Worm (Caenorhabditis elegans) whole organism, L4/young adult: ENCODE data around the gene Y44A6D.3.

Experiments used
- W03F9.2 ChIP-seq: fragments of 150-350 bp; optimal IDR thresholded peaks from 2 replicates; lab custom pipeline; 2014; ENCODE audit warnings: missing biosample characterization, missing genetic modification characterization
- dao-5 ChIP-seq: sonication (generic microtip); optimal IDR thresholded peaks from 2 replicates; lab custom pipeline; 2016; ENCODE audit warnings: missing genotype, missing genetic modification characterization, moderate library complexity, missing compliant biosample characterization
- him-1 ChIP-seq: sonication (generic microtip); optimal IDR thresholded peaks from 2 replicates; lab custom pipeline; 2016; ENCODE audit warnings: missing genotype, missing genetic modification reagents, missing genetic modification characterization, missing compliant biosample characterization

Gene Y44A6D.3

ce11 chrV:20813646-20814045 is 21.4 kb upstream of the Y44A6D.3 start:
- TF ChIP-seq W03F9.2 (tag; lab: Kevin White, UChicago) (no peak), dao-5 (tag; lab: Kevin White, UChicago) (no peak), him-1 (tag; lab: Kevin White, UChicago) (no peak)

- TF ChIP-seq him-1 (tag; lab: Kevin White, UChicago) = no peak
- no peak for TF ChIP-seq dao-5 (tag; lab: Kevin White, UChicago)
- TF ChIP-seq W03F9.2 (tag; lab: Kevin White, UChicago) = no peak
Observed at ce11 chrV:20807038-20807437, 14.8 kb upstream of the Y44A6D.3 start, which contains the start of gene Y44A6D.6. Gene Y44A6D.6, plus strand, starts transcription at chrV:20807338.

- TF ChIP-seq dao-5 (tag; lab: Kevin White, UChicago) (no peak), W03F9.2 (tag; lab: Kevin White, UChicago) (no peak), him-1 (tag; lab: Kevin White, UChicago) (no peak)
Observed at ce11 chrV:20802906-20803305, 10.7 kb upstream of the Y44A6D.3 start, which contains the start of gene Y44A6D.5. Gene Y44A6D.5, minus strand, starts transcription at chrV:20803006.

ce11 chrV:20797918-20798317 is 5.7 kb upstream of the Y44A6D.3 start, which contains the start of gene sdf-9:
Gene sdf-9, plus strand, starts transcription at chrV:20798218.
- no peak for TF ChIP-seq dao-5 (tag; lab: Kevin White, UChicago)
- TF ChIP-seq him-1 (tag; lab: Kevin White, UChicago) = no peak
- no peak for TF ChIP-seq W03F9.2 (tag; lab: Kevin White, UChicago)

- TF ChIP-seq dao-5 (tag; lab: Kevin White, UChicago) (no peak), him-1 (tag; lab: Kevin White, UChicago) (no peak), W03F9.2 (tag; lab: Kevin White, UChicago) (no peak)
Observed at ce11 chrV:20793761-20794160, 1.5 kb upstream of the Y44A6D.3 start.

- TF ChIP-seq him-1 (tag; lab: Kevin White, UChicago) (no peak), W03F9.2 (tag; lab: Kevin White, UChicago) (no peak), dao-5 (tag; lab: Kevin White, UChicago) (no peak)
Observed at ce11 chrV:20790616-20791015, 1.6 kb downstream of the Y44A6D.3 start.

ce11 chrV:20790011-20790410 is 2.2 kb downstream of the Y44A6D.3 start, which contains the start of gene Y44A6D.1:
Gene Y44A6D.1, minus strand, starts transcription at chrV:20790033.
- TF ChIP-seq W03F9.2 (tag; lab: Kevin White, UChicago) = no peak
- TF ChIP-seq dao-5 (tag; lab: Kevin White, UChicago) = no peak
- no peak for TF ChIP-seq him-1 (tag; lab: Kevin White, UChicago)

ce11 chrV:20789105-20789504 is 3.1 kb downstream of the Y44A6D.3 start, which contains the start of gene tpan-1:
Gene tpan-1, plus strand, starts transcription at chrV:20789502.
- TF ChIP-seq W03F9.2 (tag; lab: Kevin White, UChicago) (no peak), dao-5 (tag; lab: Kevin White, UChicago) (no peak), him-1 (tag; lab: Kevin White, UChicago) (peak; percentile 94)

- no peak for TF ChIP-seq dao-5 (tag; lab: Kevin White, UChicago)
- no peak for TF ChIP-seq W03F9.2 (tag; lab: Kevin White, UChicago)
- TF ChIP-seq him-1 (tag; lab: Kevin White, UChicago) = no peak
Observed at ce11 chrV:20785848-20786225, 6.4 kb downstream of the Y44A6D.3 start.

- TF ChIP-seq him-1 (tag; lab: Kevin White, UChicago) (peak; percentile 44), dao-5 (tag; lab: Kevin White, UChicago) (no peak)
Observed at ce11 chrV:20785050-20785847, 7.0 kb downstream of the Y44A6D.3 start.

ce11 chrV:20783642-20784041 is 8.6 kb downstream of the Y44A6D.3 start:
- TF ChIP-seq him-1 (tag; lab: Kevin White, UChicago) (no peak), dao-5 (tag; lab: Kevin White, UChicago) (no peak), W03F9.2 (tag; lab: Kevin White, UChicago) (no peak)

- no peak for TF ChIP-seq W03F9.2 (tag; lab: Kevin White, UChicago)
- TF ChIP-seq him-1 (tag; lab: Kevin White, UChicago) = peak; percentile 88
- TF ChIP-seq dao-5 (tag; lab: Kevin White, UChicago) = no peak
Observed at ce11 chrV:20782188-20782587, 10.0 kb downstream of the Y44A6D.3 start.

- TF ChIP-seq him-1 (tag; lab: Kevin White, UChicago) = no peak
- no peak for TF ChIP-seq W03F9.2 (tag; lab: Kevin White, UChicago)
- TF ChIP-seq dao-5 (tag; lab: Kevin White, UChicago) = no peak
Observed at ce11 chrV:20781346-20781952, 10.8 kb downstream of the Y44A6D.3 start.
